Worm (Caenorhabditis elegans): ENCODE data around the gene asp-16.

- no peak for TF ChIP-seq zip-8 (tag; optimal IDR thresholded peaks at IDR 0.05)
- no peak for TF ChIP-seq mep-1 (tag; optimal IDR thresholded peaks at IDR 0.05)
These were observed 29.2 kb downstream of the asp-16 start for ce11 chrV:19013215-19013614.

All from whole organism, mixed stage, embryonic.